Worm (Caenorhabditis elegans) whole organism, young adult: ENCODE data around the gene C49F8.14.

ENCODE experiments used
- F22D6.2 ChIP-seq: sonication (generic microtip); optimal IDR thresholded peaks from 2 replicates; lab custom pipeline; 2016; ENCODE audit warnings: mild to moderate bottlenecking, missing genetic modification characterization, missing compliant biosample characterization
- F52B5.7 ChIP-seq: sonication (generic microtip); optimal IDR thresholded peaks from 2 replicates; lab custom pipeline; 2016; ENCODE audit warnings: mild to moderate bottlenecking, missing genetic modification characterization, missing compliant biosample characterization
- F57A8.1 ChIP-seq: fragments of 200-800 bp; sonication (Bioruptor generic); optimal IDR thresholded peaks from 2 replicates; lab custom pipeline; 2018; ENCODE audit warnings: mild to moderate bottlenecking, missing genetic modification characterization, moderate library complexity, missing compliant biosample characterization
- K11D2.4 ChIP-seq: fragments of 200-800 bp; sonication (Bioruptor generic); IDR thresholded peaks from 2 replicates; pipeline ENCODE4 v1.3.6; 2022; ENCODE audit warnings: missing genetic modification reagents, missing genetic modification characterization, missing compliant biosample characterization
- T26A5.8 ChIP-seq: sonication (generic microtip); optimal IDR thresholded peaks from 2 replicates; lab custom pipeline; 2016; ENCODE audit warnings: missing genetic modification characterization, missing compliant biosample characterization
- Y53G8AR.9 ChIP-seq: fragments of 200-800 bp; sonication (Bioruptor generic); conservative IDR thresholded peaks from 2 replicates; pipeline ENCODE4 v1.3.6; 2022; ENCODE audit warnings: missing genetic modification reagents, missing genetic modification characterization, missing compliant biosample characterization
- Y56A3A.18 ChIP-seq: fragments of 200-800 bp; sonication (Bioruptor generic); IDR thresholded peaks from 2 replicates; pipeline ENCODE4 v1.3.6; 2022; ENCODE audit warnings: missing genetic modification reagents, missing genetic modification characterization, missing compliant biosample characterization
- Y79H2A.3 ChIP-seq: fragments of 200-800 bp; sonication (Bioruptor generic); conservative IDR thresholded peaks from 2 replicates; pipeline ENCODE4 v1.3.6; 2022; ENCODE audit warnings: missing genetic modification reagents, missing genetic modification characterization, missing compliant biosample characterization
- akir-1 ChIP-seq: fragments of 200-800 bp; sonication (Bioruptor generic); optimal IDR thresholded peaks from 2 replicates; lab custom pipeline; 2018; ENCODE audit warnings: mild to moderate bottlenecking, missing genetic modification characterization, moderate library complexity, missing compliant biosample characterization
- ama-1 ChIP-seq, 3 experiments: fragments of 150-350 bp in 1 of 3; sonication (generic microtip) in 2 of 3; optimal IDR thresholded peaks; 2 replicates each; lab custom pipeline; 2014 to 2018; ENCODE audit warnings: missing biosample characterization in 2 of 3, missing genetic modification characterization in 2 of 3, missing genetic modification reagents in 2 of 3
- atf-7 ChIP-seq: sonication (generic microtip); optimal IDR thresholded peaks from 2 replicates; lab custom pipeline; 2017; ENCODE audit warnings: mild to moderate bottlenecking, missing genetic modification characterization, missing compliant biosample characterization
- attf-5 ChIP-seq: fragments of 200-800 bp; sonication (Bioruptor generic); optimal IDR thresholded peaks from 2 replicates; lab custom pipeline; 2018; ENCODE audit warnings: mild to moderate bottlenecking, missing genetic modification characterization, missing compliant biosample characterization
- bed-1 ChIP-seq: fragments of 200-800 bp; sonication (Bioruptor generic); IDR thresholded peaks from 2 replicates; pipeline ENCODE4 v1.3.6; 2022; ENCODE audit warnings: missing genetic modification reagents, missing genetic modification characterization, missing compliant biosample characterization
- bed-2 ChIP-seq: fragments of 200-800 bp; sonication (Bioruptor generic); IDR thresholded peaks from 2 replicates; pipeline ENCODE4 v1.3.6; 2022; ENCODE audit warnings: missing genetic modification reagents, missing genetic modification characterization, missing compliant biosample characterization
- cebp-1 ChIP-seq, 2 experiments: fragments of 200-800 bp in 1 of 2; sonication (Bioruptor generic) in 1 of 2; sonication (generic microtip) in 1 of 2; IDR thresholded peaks in 1 of 2; optimal IDR thresholded peaks in 1 of 2; 2 replicates each; pipeline versions ENCODE4 v1.3.6 to Lab custom; 2017 to 2022; ENCODE audit warnings: missing compliant biosample characterization in 2 of 2, missing genetic modification characterization in 2 of 2, mild to moderate bottlenecking in 1 of 2, missing genetic modification reagents in 1 of 2, moderate library complexity in 1 of 2
- chd-7 ChIP-seq: sonication (generic microtip); optimal IDR thresholded peaks from 2 replicates; lab custom pipeline; 2016; ENCODE audit warnings: mild to moderate bottlenecking, missing genetic modification characterization, moderate library complexity, missing compliant biosample characterization
- ets-4 ChIP-seq: fragments of 200-800 bp; sonication (Bioruptor generic); optimal IDR thresholded peaks from 2 replicates; lab custom pipeline; 2018; ENCODE audit warnings: mild to moderate bottlenecking, missing genetic modification characterization, missing compliant biosample characterization
- fkh-3 ChIP-seq: sonication (generic microtip); optimal IDR thresholded peaks from 2 replicates; lab custom pipeline; 2016; ENCODE audit warnings: mild to moderate bottlenecking, missing genetic modification characterization, missing compliant biosample characterization
- hsf-1 ChIP-seq: fragments of 200-800 bp; sonication (Bioruptor generic); IDR thresholded peaks from 2 replicates; pipeline ENCODE4 v1.3.6; 2022; ENCODE audit warnings: missing genetic modification reagents, missing genetic modification characterization, missing compliant biosample characterization
- let-607 ChIP-seq, 2 experiments: fragments of 200-800 bp in 1 of 2; sonication (Bioruptor generic) in 1 of 2; sonication (generic microtip) in 1 of 2; optimal IDR thresholded peaks; 2 replicates each; lab custom pipeline; 2016 to 2018; ENCODE audit warnings: mild to moderate bottlenecking in 2 of 2, missing compliant biosample characterization in 2 of 2, missing genetic modification characterization in 2 of 2, moderate library complexity in 2 of 2, missing genotype in 1 of 2
- lin-26 ChIP-seq: fragments of 200-800 bp; sonication (Bioruptor generic); IDR thresholded peaks from 2 replicates; pipeline ENCODE4 v1.3.6; 2022; ENCODE audit warnings: missing genetic modification reagents, missing genetic modification characterization, missing compliant biosample characterization
- lin-35 ChIP-seq, 3 experiments: fragments of 150-350 bp in 2 of 3; sonication (generic microtip) in 1 of 3; optimal IDR thresholded peaks; 2 replicates each; lab custom pipeline; 2014 to 2018; ENCODE audit warnings: missing biosample characterization in 3 of 3, missing genetic modification characterization in 3 of 3, missing genetic modification reagents in 3 of 3
- lin-40 ChIP-seq: sonication (generic microtip); optimal IDR thresholded peaks from 2 replicates; lab custom pipeline; 2016; ENCODE audit warnings: missing genetic modification characterization, mild to moderate bottlenecking, missing compliant biosample characterization, missing genotype, missing genetic modification reagents
- lin-54 ChIP-seq: fragments of 200-800 bp; sonication (Bioruptor generic); optimal IDR thresholded peaks from 2 replicates; lab custom pipeline; 2018; ENCODE audit warnings: mild to moderate bottlenecking, missing genetic modification characterization, missing compliant biosample characterization
- lsl-1 ChIP-seq: fragments of 200-800 bp; sonication (Bioruptor generic); optimal IDR thresholded peaks from 2 replicates; lab custom pipeline; 2018; ENCODE audit warnings: mild to moderate bottlenecking, missing genetic modification characterization, moderate library complexity, missing compliant biosample characterization
- madf-10 ChIP-seq: sonication (generic microtip); optimal IDR thresholded peaks from 2 replicates; lab custom pipeline; 2016; ENCODE audit warnings: mild to moderate bottlenecking, missing genetic modification characterization, missing compliant biosample characterization
- mxl-1 ChIP-seq: sonication (generic microtip); optimal IDR thresholded peaks from 2 replicates; lab custom pipeline; 2016; ENCODE audit warnings: missing genetic modification characterization, missing compliant biosample characterization
- nfyb-1 ChIP-seq: fragments of 200-800 bp; sonication (Bioruptor generic); IDR thresholded peaks from 2 replicates; pipeline ENCODE4 v1.3.6; 2022; ENCODE audit warnings: missing genetic modification reagents, missing genetic modification characterization, missing compliant biosample characterization
- nhr-120 ChIP-seq: fragments of 200-800 bp; sonication (Bioruptor generic); IDR thresholded peaks from 2 replicates; pipeline ENCODE4 v1.3.6; 2022; ENCODE audit warnings: missing genetic modification characterization, missing compliant biosample characterization
- nhr-80 ChIP-seq: sonication (generic microtip); optimal IDR thresholded peaks from 2 replicates; lab custom pipeline; 2016; ENCODE audit warnings: missing genetic modification characterization, missing compliant biosample characterization
- nhr-90 ChIP-seq: sonication (generic microtip); optimal IDR thresholded peaks from 2 replicates; lab custom pipeline; 2016; ENCODE audit warnings: missing genotype, mild to moderate bottlenecking, missing genetic modification characterization, missing compliant biosample characterization
- pha-4 ChIP-seq: fragments of 150-350 bp; sonication (generic microtip); optimal IDR thresholded peaks from 2 replicates; lab custom pipeline; 2014; ENCODE audit warnings: missing biosample characterization, missing genetic modification reagents, missing genetic modification characterization
- repo-1 ChIP-seq: sonication (generic microtip); optimal IDR thresholded peaks from 2 replicates; lab custom pipeline; 2017; ENCODE audit warnings: mild to moderate bottlenecking, missing genetic modification characterization, missing compliant biosample characterization
- snpc-4 ChIP-seq, 5 experiments: fragments of 150-350 bp in 1 of 5; sonication (generic microtip) in 4 of 5; optimal IDR thresholded peaks; 2 replicates each; lab custom pipeline; 2014 to 2018; ENCODE audit warnings: missing genetic modification characterization in 5 of 5, missing biosample characterization in 3 of 5, antibody characterized with exemption in 2 of 5, mild to moderate bottlenecking in 2 of 5, missing compliant biosample characterization in 2 of 5, missing genotype in 2 of 5, moderate library complexity in 2 of 5, missing genetic modification reagents in 1 of 5
- tbp1 ChIP-seq: fragments of 200-800 bp; sonication (Bioruptor generic); optimal IDR thresholded peaks from 2 replicates; lab custom pipeline; 2018; ENCODE audit warnings: mild to moderate bottlenecking, missing genetic modification characterization, missing compliant biosample characterization
- tbx-9 ChIP-seq: sonication (generic microtip); optimal IDR thresholded peaks from 2 replicates; lab custom pipeline; 2016; ENCODE audit warnings: borderline replicate concordance, missing genetic modification characterization, inconsistent platforms, missing compliant biosample characterization
- zfh-2 ChIP-seq: fragments of 200-800 bp; sonication (Bioruptor generic); conservative IDR thresholded peaks from 2 replicates; pipeline ENCODE4 v1.3.6; 2022; ENCODE audit warnings: missing genetic modification reagents, missing genetic modification characterization, missing compliant biosample characterization
- zim-3 ChIP-seq: sonication (generic microtip); optimal IDR thresholded peaks from 2 replicates; lab custom pipeline; 2017; ENCODE audit warnings: mild to moderate bottlenecking, missing genetic modification characterization, moderate library complexity, missing compliant biosample characterization
- ztf-26 ChIP-seq: sonication (generic microtip); optimal IDR thresholded peaks from 2 replicates; lab custom pipeline; 2017; ENCODE audit warnings: missing genetic modification characterization, missing compliant biosample characterization
- ztf-28 ChIP-seq: fragments of 200-800 bp; sonication (Bioruptor generic); IDR thresholded peaks from 2 replicates; pipeline ENCODE4 v1.3.6; 2022; ENCODE audit warnings: missing genetic modification reagents, missing genetic modification characterization, missing compliant biosample characterization
- ztf-6 ChIP-seq: fragments of 200-800 bp; sonication (Bioruptor generic); IDR thresholded peaks from 2 replicates; pipeline ENCODE4 v1.3.6; 2022; ENCODE audit warnings: missing genetic modification reagents, missing genetic modification characterization, missing compliant biosample characterization

C49F8.14 gene

ce11 chrX:13350804-13351747, 25.7 kb downstream of the C49F8.14 start, which contains the start of gene mxl-3:
TSS of gene mxl-3 (minus strand) at chrX:13350804.
- TF ChIP-seq snpc-4 (GFP tag; optimal IDR thresholded peaks at IDR 0.05; lab: Kevin White, UChicago), result no peak
- peak in 1 of 4 experiments; percentile 26 for TF ChIP-seq snpc-4 (tag; optimal IDR thresholded peaks at IDR 0.05; lab: Kevin White, UChicago)
- TF ChIP-seq chd-7 (tag; lab: Kevin White, UChicago), result peak; percentile 36
- peak; percentile 22 for TF ChIP-seq K11D2.4 (GFP tag; lab: Robert Waterston, UW)
- 0 out of 2 replicates have a peak, but pooled peaks have one; percentile 29 for TF ChIP-seq Y53G8AR.9 (GFP tag; lab: Robert Waterston, UW)
- peak; percentile 38 for TF ChIP-seq nhr-80
- TF ChIP-seq lsl-1 (GFP tag; lab: Kevin White, UChicago), result no peak
- TF ChIP-seq T26A5.8 (tag; lab: Kevin White, UChicago), result no peak
- TF ChIP-seq lin-26 (GFP tag; lab: Robert Waterston, UW), result peak; percentile 49; the same call in 1 of the 2 replicates
- peak; percentile 80 for TF ChIP-seq zfh-2 (GFP tag; lab: Robert Waterston, UW)
- TF ChIP-seq pha-4 (tag; lab: Kevin White, UChicago), result no peak
- TF ChIP-seq cebp-1 (GFP tag; IDR thresholded peaks at IDR 0.05; lab: Robert Waterston, UW), result 0 out of 2 replicates have a peak, but pooled peaks have one; percentile 11
- peak; percentile 3 for TF ChIP-seq cebp-1 (tag; optimal IDR thresholded peaks at IDR 0.05; lab: Kevin White, UChicago)
- TF ChIP-seq let-607 (tag; optimal IDR thresholded peaks at IDR 0.05; lab: Kevin White, UChicago), result peak in 1 of 2 experiments; percentile 21
- peak; percentile 40 for TF ChIP-seq ztf-26 (tag; lab: Kevin White, UChicago)
- TF ChIP-seq atf-7, result peak; percentile 19
- TF ChIP-seq nfyb-1 (GFP tag; lab: Robert Waterston, UW), result peak; percentile 53
- TF ChIP-seq ama-1 (optimal IDR thresholded peaks at IDR 0.05; lab: Kevin White, UChicago), result peak; percentile 49
- TF ChIP-seq ama-1 (GFP tag; optimal IDR thresholded peaks at IDR 0.05; lab: Kevin White, UChicago), result no peak
- TF ChIP-seq tbp1 (GFP tag; lab: Kevin White, UChicago), result peak; percentile 0
- TF ChIP-seq madf-10 (tag; lab: Kevin White, UChicago), result no peak
- TF ChIP-seq, all 124 proteins: peak for 14

- peak; percentile 22 for TF ChIP-seq Y53G8AR.9 (GFP tag; lab: Robert Waterston, UW)
- no peak for TF ChIP-seq bed-2
- TF ChIP-seq repo-1, result peak; percentile 73
- peak; percentile 16 for TF ChIP-seq fkh-3 (tag; lab: Kevin White, UChicago)
- TF ChIP-seq hsf-1 (GFP tag; lab: Robert Waterston, UW), result no peak
- TF ChIP-seq nhr-120 (GFP tag; lab: Robert Waterston, UW), result no peak
- no peak for TF ChIP-seq bed-1 (GFP tag; lab: Robert Waterston, UW)
- TF ChIP-seq F22D6.2 (tag; lab: Kevin White, UChicago), result no peak
- no peak for TF ChIP-seq lin-40 (tag; lab: Kevin White, UChicago)
- no peak for TF ChIP-seq lin-54 (GFP tag; lab: Kevin White, UChicago)
- no peak for TF ChIP-seq nhr-90
- no peak for TF ChIP-seq zim-3
- no peak for TF ChIP-seq mxl-1
- TF ChIP-seq attf-5 (GFP tag; lab: Kevin White, UChicago), result no peak
- TF ChIP-seq Y79H2A.3 (GFP tag; lab: Robert Waterston, UW), result no peak
- TF ChIP-seq tbp1 (GFP tag; lab: Kevin White, UChicago), result no peak
- no peak for TF ChIP-seq atf-7
- TF ChIP-seq ztf-26 (tag; lab: Kevin White, UChicago), result no peak
- TF ChIP-seq tbx-9 (tag; lab: Kevin White, UChicago), result no peak
- no peak for TF ChIP-seq akir-1 (GFP tag; lab: Kevin White, UChicago)
- TF ChIP-seq ama-1 (optimal IDR thresholded peaks at IDR 0.05; lab: Kevin White, UChicago), result peak; percentile 84
- TF ChIP-seq ama-1 (GFP tag; optimal IDR thresholded peaks at IDR 0.05; lab: Kevin White, UChicago), result no peak
- no peak for TF ChIP-seq ztf-6 (GFP tag; lab: Robert Waterston, UW)
- TF ChIP-seq lin-35 (GFP tag; optimal IDR thresholded peaks at IDR 0.05; lab: Kevin White, UChicago), result peak in 1 of 3 experiments; percentile 57
- TF ChIP-seq nfyb-1 (GFP tag; lab: Robert Waterston, UW), result no peak
- TF ChIP-seq F52B5.7, result no peak
- no peak for TF ChIP-seq F57A8.1 (GFP tag; lab: Kevin White, UChicago)
- TF ChIP-seq ets-4 (GFP tag; lab: Kevin White, UChicago), result no peak
- TF ChIP-seq Y56A3A.18, result peak; percentile 71; the same call in 1 of the 2 replicates
- no peak for TF ChIP-seq ztf-28 (GFP tag; lab: Robert Waterston, UW)
These were observed 26.5 kb downstream of the C49F8.14 start for ce11 chrX:13350123-13350798.
